Fruit fly (Drosophila melanogaster): ENCODE results near the gene fu.

fu gene

DNA sequence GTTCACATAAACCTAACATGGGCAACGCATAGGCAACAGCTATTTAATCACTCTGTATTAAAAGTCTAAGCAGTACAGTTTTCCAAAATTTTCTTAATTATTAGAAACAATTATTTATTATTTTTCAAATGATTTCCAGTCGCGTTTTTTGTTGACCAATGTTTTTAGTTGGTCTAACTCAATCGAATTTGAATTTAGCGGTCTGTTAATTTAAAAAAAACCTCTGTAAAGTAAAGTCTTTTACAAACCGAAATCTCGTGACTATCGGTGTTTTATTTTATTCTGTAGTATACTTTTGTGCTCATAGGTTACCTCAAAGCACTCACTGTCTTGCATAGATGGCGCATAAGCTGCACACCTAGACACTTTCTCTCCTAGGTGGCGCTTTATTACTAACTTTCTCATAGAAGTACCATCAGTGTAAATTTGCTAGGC lies 22.4 kb upstream of the fu start (continued):
- TF ChIP-seq CG42726 (GFP tag; IDR thresholded peaks at IDR 0.05; ENCODE audit: partially characterized antibody) (peak; percentile 83), unc-4 (GFP tag; IDR thresholded peaks at IDR 0.05; ENCODE audit: partially characterized antibody) (peak; percentile 71; the same call in 1 of the 2 replicates), crol (GFP tag; IDR thresholded peaks at IDR 0.05) (no peak), ash1 (GFP tag; optimal IDR thresholded peaks at IDR 0.05) (no peak), HmgD (GFP tag; optimal IDR thresholded peaks at IDR 0.05) (peak; percentile 50), CG3726 (GFP tag; IDR thresholded peaks at IDR 0.05) (no peak), CG2889 (GFP tag; IDR thresholded peaks at IDR 0.05) (no peak), tup (GFP tag; optimal IDR thresholded peaks at IDR 0.05) (no peak), ranshi (GFP tag; IDR thresholded peaks at IDR 0.05) (no peak), CG7839 (tag; optimal IDR thresholded peaks at IDR 0.05) (peak; percentile 36), kah (GFP tag; optimal IDR thresholded peaks at IDR 0.05) (no peak), phol (tag; optimal IDR thresholded peaks at IDR 0.05) (no peak), D19B (GFP tag; optimal IDR thresholded peaks at IDR 0.05) (no peak), D (optimal IDR thresholded peaks at IDR 0.05) (no peak), D (GFP tag; optimal IDR thresholded peaks at IDR 0.05) (no peak), CG8924 (tag; optimal IDR thresholded peaks at IDR 0.05) (no peak), Blimp-1 (GFP tag; optimal IDR thresholded peaks at IDR 0.05) (no peak), E2f1 (GFP tag; IDR thresholded peaks at IDR 0.05) (no peak), HLH4C (GFP tag; IDR thresholded peaks at IDR 0.05; ENCODE audit: partially characterized antibody) (peak; percentile 58; the same call in 1 of the 3 replicates), lov (optimal IDR thresholded peaks at IDR 0.05) (no peak), lov (GFP tag; IDR thresholded peaks at IDR 0.05) (no peak), nom (GFP tag; optimal IDR thresholded peaks at IDR 0.05) (no peak), dpn (GFP tag; optimal IDR thresholded peaks at IDR 0.05) (peak; percentile 39 to 45), Dref (GFP tag; IDR thresholded peaks at IDR 0.05) (no peak), CG10543 (GFP tag; optimal IDR thresholded peaks at IDR 0.05) (no peak), sim (GFP tag; IDR thresholded peaks at IDR 0.05) (no peak), da (GFP tag; optimal IDR thresholded peaks at IDR 0.05) (no peak), Hr3 (GFP tag; optimal IDR thresholded peaks at IDR 0.05) (peak; percentile 17), ind (GFP tag; optimal IDR thresholded peaks at IDR 0.05) (peak; percentile 35), Med (GFP tag) (peak; percentile 91), pita (GFP tag; optimal IDR thresholded peaks at IDR 0.05) (peak; percentile 44), dysf (GFP tag; IDR thresholded peaks at IDR 0.05) (peak; percentile 33; the same call in 1 of the 3 replicates), bsh (GFP tag; optimal IDR thresholded peaks at IDR 0.05) (no peak), Hand (GFP tag; optimal IDR thresholded peaks at IDR 0.05) (no peak), sqz (GFP tag; optimal IDR thresholded peaks at IDR 0.05) (peak; percentile 71), Doc2 (GFP tag; IDR thresholded peaks at IDR 0.05) (no peak), Kr (GFP tag; optimal IDR thresholded peaks at IDR 0.05) (no peak), Oaz (GFP tag; IDR thresholded peaks at IDR 0.05) (no peak), gce (GFP tag; IDR thresholded peaks at IDR 0.05) (no peak), CG16815 (GFP tag; optimal IDR thresholded peaks at IDR 0.05) (no peak), Taf1 (GFP tag; IDR thresholded peaks at IDR 0.05) (no peak), slbo (GFP tag; IDR thresholded peaks at IDR 0.05) (peak; percentile 73), Nf-YB (GFP tag; optimal IDR thresholded peaks at IDR 0.05) (no peak), CG7357 (GFP tag; IDR thresholded peaks at IDR 0.05) (no peak), hkb (optimal IDR thresholded peaks at IDR 0.05) (no peak), hkb (GFP tag; IDR thresholded peaks at IDR 0.05) (no peak), CG2129 (GFP tag; IDR thresholded peaks at IDR 0.05; ENCODE audit: partially characterized antibody) (no peak; the same call in 1 of the 2 replicates), knrl (GFP tag; IDR thresholded peaks at IDR 0.05; ENCODE audit: partially characterized antibody) (peak; percentile 70), CG11247 (GFP tag; IDR thresholded peaks at IDR 0.05) (peak; percentile 64), CG10979 (tag; optimal IDR thresholded peaks at IDR 0.05) (peak; percentile 89), CG14710 (tag; optimal IDR thresholded peaks at IDR 0.05) (no peak), NC2α (GFP tag; optimal IDR thresholded peaks at IDR 0.05) (peak; percentile 23)
